Fruit fly (Drosophila melanogaster) whole organism, embryonic: Measurements from ENCODE around the gene Dif.

Source experiments
- C15 ChIP-seq: fragments of 200-800 bp; sonication (Bioruptor generic); IDR thresholded peaks from 3 replicates; pipeline ENCODE4 v1.3.6; 2022; ENCODE audit warnings: missing biosample characterization, missing genetic modification characterization
- CG10431 ChIP-seq: fragments of 200-800 bp; sonication (Bioruptor generic); optimal IDR thresholded peaks from 3 replicates; lab custom pipeline; 2018; ENCODE audit warnings: missing biosample characterization, mild to moderate bottlenecking, missing genetic modification characterization
- CG10543 ChIP-seq: fragments of 200-800 bp; sonication (Bioruptor generic); optimal IDR thresholded peaks from 3 replicates; lab custom pipeline; 2017; ENCODE audit warnings: missing biosample characterization, mild to moderate bottlenecking, missing genetic modification characterization, moderate library complexity
- CG12071 ChIP-seq: fragments of 200-800 bp; sonication (Bioruptor generic); optimal IDR thresholded peaks from 3 replicates; lab custom pipeline; 2018; ENCODE audit warnings: missing biosample characterization, mild to moderate bottlenecking, missing genetic modification characterization
- CG14050 ChIP-seq: fragments of 200-800 bp; sonication (Bioruptor generic); IDR thresholded peaks from 3 replicates; pipeline ENCODE4 v1.3.6; 2022; ENCODE audit warnings: missing biosample characterization, missing genetic modification characterization
- CG14710 ChIP-seq: fragments of 200-800 bp; sonication (Bioruptor generic); optimal IDR thresholded peaks from 3 replicates; lab custom pipeline; 2019; ENCODE audit warnings: missing biosample characterization, mild to moderate bottlenecking, missing genetic modification characterization, moderate library complexity
- CG1647 ChIP-seq: fragments of 200-800 bp; sonication (Bioruptor generic); optimal IDR thresholded peaks from 3 replicates; lab custom pipeline; 2016; ENCODE audit warnings: missing biosample characterization, missing genetic modification characterization
- CG16815 ChIP-seq: fragments of 200-800 bp; sonication (Bioruptor generic); optimal IDR thresholded peaks from 3 replicates; lab custom pipeline; 2017; ENCODE audit warnings: missing biosample characterization, mild to moderate bottlenecking, missing genetic modification characterization
- CG17612 ChIP-seq: fragments of 200-800 bp; sonication (Bioruptor generic); IDR thresholded peaks from 2 replicates; pipeline ENCODE4 v1.3.6; 2022; ENCODE audit warnings: missing biosample characterization, missing genetic modification characterization
- CG2120 ChIP-seq: fragments of 200-800 bp; sonication (Bioruptor generic); optimal IDR thresholded peaks from 3 replicates; lab custom pipeline; 2016; ENCODE audit warnings: missing biosample characterization, missing genetic modification characterization
- CG2712 ChIP-seq: fragments of 200-800 bp; optimal IDR thresholded peaks from 3 replicates; lab custom pipeline; 2019; ENCODE audit warnings: missing biosample characterization, mild to moderate bottlenecking, missing genetic modification characterization, moderate library complexity
- CG34224 ChIP-seq: fragments of 200-800 bp; sonication (Bioruptor generic); IDR thresholded peaks from 3 replicates; pipeline ENCODE4 v1.3.6; 2022; ENCODE audit warnings: missing biosample characterization, missing genetic modification characterization; ENCODE audit not compliant: partially characterized antibody
- CG3838 ChIP-seq: fragments of 200-800 bp; sonication (Bioruptor generic); optimal IDR thresholded peaks from 3 replicates; lab custom pipeline; 2016; ENCODE audit warnings: missing biosample characterization, missing genetic modification characterization
- CG3995 ChIP-seq: fragments of 200-800 bp; sonication (Bioruptor generic); optimal IDR thresholded peaks from 3 replicates; lab custom pipeline; 2016; ENCODE audit warnings: missing biosample characterization, missing genetic modification characterization
- CG4854 ChIP-seq: fragments of 200-800 bp; sonication (Bioruptor generic); optimal IDR thresholded peaks from 2 replicates; lab custom pipeline; 2016; ENCODE audit warnings: missing biosample characterization, missing genetic modification characterization, inconsistent platforms
- CG7786 ChIP-seq: fragments of 200-800 bp; sonication (Bioruptor generic); optimal IDR thresholded peaks from 2 replicates; lab custom pipeline; 2016; ENCODE audit warnings: missing biosample characterization, missing genetic modification characterization
- CG9437 ChIP-seq: fragments of 200-800 bp; sonication (Bioruptor generic); optimal IDR thresholded peaks from 2 replicates; lab custom pipeline; 2018; ENCODE audit warnings: missing biosample characterization, mild to moderate bottlenecking, missing genetic modification characterization
- CHES-1-like ChIP-seq: fragments of 200-800 bp; sonication (Bioruptor generic); optimal IDR thresholded peaks from 2 replicates; lab custom pipeline; 2016; ENCODE audit warnings: missing biosample characterization, missing genetic modification characterization
- CTCF ChIP-seq: fragments of 200-800 bp; sonication (Bioruptor generic); optimal IDR thresholded peaks from 2 replicates; lab custom pipeline; 2017; ENCODE audit warnings: missing biosample characterization, mild to moderate bottlenecking, missing genetic modification characterization, moderate library complexity
- Dip2 ChIP-seq: fragments of 200-800 bp; sonication (Bioruptor generic); IDR thresholded peaks from 2 replicates; pipeline ENCODE4 v1.3.6; 2022; ENCODE audit warnings: missing biosample characterization, missing genetic modification characterization
- Dref ChIP-seq: fragments of 200-800 bp; sonication (Bioruptor generic); IDR thresholded peaks from 2 replicates; pipeline ENCODE4 v1.3.6; 2022; ENCODE audit warnings: missing biosample characterization, missing genetic modification characterization
- Drgx ChIP-seq: fragments of 200-800 bp; sonication (Bioruptor generic); IDR thresholded peaks from 2 replicates; pipeline ENCODE4 v1.3.6; 2022; ENCODE audit warnings: missing biosample characterization, missing genetic modification characterization
- Hmx ChIP-seq: fragments of 200-800 bp; sonication (Bioruptor generic); optimal IDR thresholded peaks from 2 replicates; lab custom pipeline; 2016; ENCODE audit warnings: missing biosample characterization, missing genetic modification characterization
- Hsf ChIP-seq: fragments of 200-800 bp; sonication (Bioruptor generic); optimal IDR thresholded peaks from 3 replicates; lab custom pipeline; 2016; ENCODE audit warnings: missing biosample characterization, missing genetic modification characterization
- MBD-R2 ChIP-seq: fragments of 200-800 bp; sonication (Bioruptor generic); IDR thresholded peaks from 2 replicates; pipeline ENCODE4 v1.3.6; 2022; ENCODE audit warnings: missing biosample characterization, missing genetic modification characterization
- NFAT ChIP-seq: fragments of 200-800 bp; sonication (Bioruptor generic); IDR thresholded peaks from 2 replicates; pipeline ENCODE4 v1.3.6; 2022; ENCODE audit warnings: missing biosample characterization, missing genetic modification characterization
- Nf-YA ChIP-seq: fragments of 200-800 bp; sonication (Bioruptor generic); IDR thresholded peaks from 2 replicates; pipeline ENCODE4 v1.3.6; 2022; ENCODE audit warnings: missing biosample characterization, missing genetic modification characterization
- Opbp ChIP-seq: fragments of 200-800 bp; sonication (Bioruptor generic); IDR thresholded peaks from 3 replicates; pipeline ENCODE4 v1.3.6; 2022; ENCODE audit warnings: missing biosample characterization, missing genetic modification characterization; ENCODE audit not compliant: partially characterized antibody
- Taf1 ChIP-seq: fragments of 200-800 bp; sonication (Bioruptor generic); IDR thresholded peaks from 2 replicates; pipeline ENCODE4 v1.3.6; 2022; ENCODE audit warnings: missing biosample characterization, missing genetic modification characterization
- ap ChIP-seq: fragments of 200-800 bp; sonication (Bioruptor generic); IDR thresholded peaks from 2 replicates; pipeline ENCODE4 v1.3.6; 2022; ENCODE audit warnings: missing biosample characterization, missing genetic modification characterization
- btn ChIP-seq: fragments of 200-800 bp; sonication (Bioruptor generic); optimal IDR thresholded peaks from 2 replicates; lab custom pipeline; 2016; ENCODE audit warnings: missing biosample characterization, missing genetic modification characterization
- dimm ChIP-seq: fragments of 200-800 bp; sonication (Bioruptor generic); IDR thresholded peaks from 2 replicates; pipeline ENCODE4 v1.3.6; 2022; ENCODE audit warnings: missing biosample characterization, missing genetic modification characterization
- dmrt11E ChIP-seq: fragments of 200-800 bp; sonication (Bioruptor generic); optimal IDR thresholded peaks from 3 replicates; lab custom pipeline; 2018; ENCODE audit warnings: missing biosample characterization, mild to moderate bottlenecking, missing genetic modification characterization, moderate library complexity
- fd102C ChIP-seq: fragments of 200-800 bp; sonication (Bioruptor generic); optimal IDR thresholded peaks from 2 replicates; lab custom pipeline; 2018; ENCODE audit warnings: missing biosample characterization, mild to moderate bottlenecking, missing genetic modification characterization, moderate library complexity
- hb ChIP-seq: fragments of 200-800 bp; sonication (Bioruptor generic); IDR thresholded peaks from 3 replicates; pipeline ENCODE4 v1.3.6; 2022; ENCODE audit warnings: missing biosample characterization, missing genetic modification characterization; ENCODE audit not compliant: partially characterized antibody
- ind ChIP-seq: fragments of 200-800 bp; sonication (Bioruptor generic); optimal IDR thresholded peaks from 3 replicates; lab custom pipeline; 2016; ENCODE audit warnings: missing biosample characterization, missing genetic modification characterization
- jigr1 ChIP-seq: fragments of 200-800 bp; sonication (Bioruptor generic); IDR thresholded peaks from 3 replicates; pipeline ENCODE4 v1.3.6; 2022; ENCODE audit warnings: missing biosample characterization, missing genetic modification characterization
- kay ChIP-seq: fragments of 200-800 bp; sonication (Bioruptor generic); optimal IDR thresholded peaks from 2 replicates; lab custom pipeline; 2016; ENCODE audit warnings: missing biosample characterization, missing genetic modification characterization
- mam ChIP-seq: fragments of 200-800 bp; sonication (Bioruptor generic); optimal IDR thresholded peaks from 3 replicates; lab custom pipeline; 2016; ENCODE audit warnings: missing biosample characterization, missing genetic modification characterization
- org-1 ChIP-seq: fragments of 200-800 bp; sonication (Bioruptor generic); optimal IDR thresholded peaks from 2 replicates; lab custom pipeline; 2017; ENCODE audit warnings: missing biosample characterization, missing genetic modification characterization
- p53 ChIP-seq: fragments of 200-800 bp; sonication (Bioruptor generic); optimal IDR thresholded peaks from 2 replicates; lab custom pipeline; 2016; ENCODE audit warnings: missing biosample characterization, missing genetic modification characterization
- pfk ChIP-seq: fragments of 200-800 bp; sonication (Bioruptor generic); optimal IDR thresholded peaks from 2 replicates; lab custom pipeline; 2018; ENCODE audit warnings: missing biosample characterization, mild to moderate bottlenecking, missing genetic modification characterization, moderate library complexity
- pzg ChIP-seq: fragments of 200-800 bp; sonication (Bioruptor generic); optimal IDR thresholded peaks from 3 replicates; lab custom pipeline; 2018; ENCODE audit warnings: missing biosample characterization, mild to moderate bottlenecking, missing genetic modification characterization, moderate library complexity
- ranshi ChIP-seq: fragments of 200-800 bp; sonication (Bioruptor generic); IDR thresholded peaks from 2 replicates; pipeline ENCODE4 v1.3.6; 2022; ENCODE audit warnings: missing biosample characterization, missing genetic modification characterization
- rib ChIP-seq: fragments of 200-800 bp; sonication (Bioruptor generic); IDR thresholded peaks from 2 replicates; pipeline ENCODE4 v1.3.6; 2022; ENCODE audit warnings: missing biosample characterization, missing genetic modification characterization
- ro ChIP-seq: fragments of 200-800 bp; sonication (Bioruptor generic); IDR thresholded peaks from 2 replicates; pipeline ENCODE4 v1.3.6; 2022; ENCODE audit warnings: missing biosample characterization, missing genetic modification characterization
- row ChIP-seq: fragments of 200-800 bp; sonication (Bioruptor generic); IDR thresholded peaks from 3 replicates; pipeline ENCODE4 v1.3.6; 2022; ENCODE audit warnings: missing biosample characterization, missing genetic modification characterization
- salm ChIP-seq: fragments of 200-800 bp; sonication (Bioruptor generic); optimal IDR thresholded peaks from 2 replicates; lab custom pipeline; 2018; ENCODE audit warnings: missing biosample characterization, mild to moderate bottlenecking, missing genetic modification characterization
- sqz ChIP-seq: fragments of 200-800 bp; sonication (Bioruptor generic); optimal IDR thresholded peaks from 3 replicates; lab custom pipeline; 2018; ENCODE audit warnings: missing biosample characterization, mild to moderate bottlenecking, missing genetic modification characterization
- sug ChIP-seq: fragments of 200-800 bp; optimal IDR thresholded peaks from 2 replicates; lab custom pipeline; 2019; ENCODE audit warnings: missing biosample characterization, mild to moderate bottlenecking, missing genetic modification characterization, moderate library complexity
- yki ChIP-seq: fragments of >200 bp; optimal IDR thresholded peaks from 3 replicates; lab custom pipeline; 2018
- zen2 ChIP-seq: fragments of 200-800 bp; sonication (Bioruptor generic); IDR thresholded peaks from 3 replicates; pipeline ENCODE4 v1.3.6; 2022; ENCODE audit warnings: missing biosample characterization, missing genetic modification characterization; ENCODE audit not compliant: partially characterized antibody

The Dif gene

DNA sequence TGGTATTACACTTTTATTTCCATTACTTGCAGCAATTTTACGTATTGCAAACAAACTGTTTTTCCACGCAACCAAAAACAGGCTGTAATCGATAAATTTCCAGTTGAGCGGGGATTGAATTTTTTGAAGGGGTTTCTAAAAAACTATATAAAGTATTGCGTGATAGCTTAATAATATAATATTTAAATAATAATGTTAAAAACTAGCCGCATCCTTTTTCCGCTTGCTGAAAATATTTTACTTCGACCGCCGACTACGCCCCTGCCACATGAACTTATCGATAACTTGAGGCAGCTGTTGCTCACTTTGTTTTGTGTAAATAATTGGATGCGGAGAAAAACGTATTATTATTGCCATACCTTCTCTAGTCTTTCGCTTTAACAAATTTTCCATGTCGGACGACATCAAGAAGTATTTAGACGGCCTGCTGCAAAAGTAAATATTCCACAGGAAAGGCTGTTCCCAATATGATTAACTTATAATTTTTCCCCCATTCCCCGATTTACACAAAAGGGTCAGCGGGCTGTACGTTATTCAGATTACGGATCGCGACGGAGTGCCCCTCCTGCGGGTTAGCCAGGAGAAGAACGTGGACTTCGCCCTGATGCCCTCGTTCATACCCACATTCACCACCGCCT is 48.1 kb upstream of the Dif start, which contains the start of the genes fws and Lamtor3 (continued):
- peak; percentile 89 for TF ChIP-seq CG4854 (GFP tag; lab: Kevin White, UChicago)
- TF ChIP-seq dimm (GFP tag; lab: Robert Waterston, UW), result peak; percentile 97
- no peak; the same call in 2 of the 3 replicates for TF ChIP-seq zen2 (GFP tag; lab: Robert Waterston, UW)
- peak; percentile 80 for TF ChIP-seq Dip2
- TF ChIP-seq CG14050 (GFP tag; lab: Robert Waterston, UW), result peak; percentile 99
- peak; percentile 99 for TF ChIP-seq Taf1
- peak; percentile 98 for TF ChIP-seq C15 (GFP tag; lab: Robert Waterston, UW)
- TF ChIP-seq yki (lab: Kevin White, UChicago), result no peak
- peak; percentile 91 for TF ChIP-seq sqz (GFP tag; lab: Kevin White, UChicago)
- TF ChIP-seq rib (GFP tag; lab: Robert Waterston, UW), result peak; percentile 98
- TF ChIP-seq MBD-R2 (GFP tag; lab: Robert Waterston, UW), result peak; percentile 100
- peak; percentile 96 for TF ChIP-seq jigr1 (GFP tag; lab: Robert Waterston, UW)
- TF ChIP-seq CG17612, result peak; percentile 97
- TF ChIP-seq hb (GFP tag; lab: Robert Waterston, UW), result no peak
- TF ChIP-seq Drgx (GFP tag; lab: Robert Waterston, UW), result peak; percentile 100
- peak; percentile 83 for TF ChIP-seq CG1647
- TF ChIP-seq Nf-YA, result peak; percentile 97
- peak; percentile 41 for TF ChIP-seq pzg (GFP tag; lab: Kevin White, UChicago)
- TF ChIP-seq org-1 (GFP tag; lab: Kevin White, UChicago), result peak; percentile 95
- TF ChIP-seq ranshi (GFP tag; lab: Robert Waterston, UW), result peak; percentile 99
- TF ChIP-seq ind (GFP tag; lab: Kevin White, UChicago), result peak; percentile 98
- TF ChIP-seq salm, result peak; percentile 96
- peak; percentile 84 for TF ChIP-seq CHES-1-like (GFP tag; lab: Kevin White, UChicago)
- peak; percentile 79 for TF ChIP-seq CG10431 (GFP tag; lab: Kevin White, UChicago)
- TF ChIP-seq pfk (GFP tag; lab: Kevin White, UChicago), result no peak
- peak; percentile 99 for TF ChIP-seq row
- TF ChIP-seq CG3995, result peak; percentile 73
- peak; percentile 74 for TF ChIP-seq Dref (GFP tag; lab: Robert Waterston, UW)
- peak; percentile 84 for TF ChIP-seq sug (tag; lab: Kevin White, UChicago)
- TF ChIP-seq CG12071 (GFP tag; lab: Kevin White, UChicago), result peak; percentile 95
- peak; percentile 82 for TF ChIP-seq fd102C (GFP tag; lab: Kevin White, UChicago)
- no peak for TF ChIP-seq CG10543 (GFP tag; lab: Kevin White, UChicago)
- peak; percentile 98 for TF ChIP-seq dmrt11E
- peak; percentile 95 for TF ChIP-seq CG14710
- TF ChIP-seq ap (GFP tag; lab: Robert Waterston, UW), result peak; percentile 98
- TF ChIP-seq CG34224 (GFP tag; lab: Robert Waterston, UW), result peak; percentile 78
- TF ChIP-seq mam (GFP tag; lab: Kevin White, UChicago), result peak; percentile 87
- peak; percentile 96 for TF ChIP-seq CG9437 (GFP tag; lab: Kevin White, UChicago)
- peak; percentile 99 for TF ChIP-seq NFAT (GFP tag; lab: Robert Waterston, UW)
- peak; percentile 90 for TF ChIP-seq kay (GFP tag; lab: Kevin White, UChicago)
- peak; percentile 87 for TF ChIP-seq CG3838 (GFP tag; lab: Kevin White, UChicago)
- peak; percentile 30 for TF ChIP-seq btn (GFP tag; lab: Kevin White, UChicago)
- peak; percentile 97 for TF ChIP-seq ro (GFP tag; lab: Robert Waterston, UW)
- TF ChIP-seq CG16815, result peak; percentile 98
- peak; percentile 93 for TF ChIP-seq Hsf (GFP tag; lab: Kevin White, UChicago)
- TF ChIP-seq p53 (GFP tag; lab: Kevin White, UChicago), result no peak
- peak; percentile 51; the same call in 1 of the 3 replicates for TF ChIP-seq Opbp (GFP tag; lab: Robert Waterston, UW)
- peak; percentile 64 for TF ChIP-seq CTCF
- peak; percentile 98 for TF ChIP-seq CG2712 (tag; lab: Kevin White, UChicago)
- TF ChIP-seq CG2120, result peak; percentile 98
- TF ChIP-seq Hmx (GFP tag; lab: Kevin White, UChicago), result peak; percentile 61
- TF ChIP-seq CG7786, result peak; percentile 90
